Worm (Caenorhabditis elegans): ENCODE data around the gene srd-63.

Gene srd-63

ce11 chrV:16357253-16357652 lies 36.4 kb downstream of the srd-63 start, which contains the start of gene pptr-1:
Gene pptr-1 (plus strand): TSS chrV:16357521.
- TF ChIP-seq nhr-237 (tag; optimal IDR thresholded peaks at IDR 0.05) (no peak), lsy-2 (tag; optimal IDR thresholded peaks at IDR 0.05) (no peak), nhr-28 (tag; optimal IDR thresholded peaks at IDR 0.05) (no peak), sem-2 (GFP tag; optimal IDR thresholded peaks at IDR 0.05) (no peak), bed-3 (GFP tag; optimal IDR thresholded peaks at IDR 0.05) (no peak), ham-2 (GFP tag; optimal IDR thresholded peaks at IDR 0.05) (no peak), drap-1 (GFP tag; optimal IDR thresholded peaks at IDR 0.05) (no peak), blmp-1 (tag; optimal IDR thresholded peaks at IDR 0.05) (peak; percentile 47), elt-3 (tag; optimal IDR thresholded peaks at IDR 0.05) (peak; percentile 5), lin-32 (GFP tag; optimal IDR thresholded peaks at IDR 0.05) (no peak)

- TF ChIP-seq unc-62 (GFP tag; optimal IDR thresholded peaks at IDR 0.05) (no peak), ceh-39 (tag; optimal IDR thresholded peaks at IDR 0.05) (no peak), nhr-237 (tag; optimal IDR thresholded peaks at IDR 0.05) (no peak), zip-8 (tag; optimal IDR thresholded peaks at IDR 0.05) (no peak), sem-2 (GFP tag; optimal IDR thresholded peaks at IDR 0.05) (no peak), hlh-1 (tag; optimal IDR thresholded peaks at IDR 0.05) (no peak), unc-120 (tag; optimal IDR thresholded peaks at IDR 0.05; ENCODE audit: poor library complexity, severe bottlenecking) (no peak), ceh-43 (GFP tag; optimal IDR thresholded peaks at IDR 0.05) (no peak), elt-3 (tag; optimal IDR thresholded peaks at IDR 0.05) (no peak), sptf-1 (tag; optimal IDR thresholded peaks at IDR 0.05) (no peak), pha-4 (tag; optimal IDR thresholded peaks at IDR 0.05) (no peak)
These were observed 36.8 kb downstream of the srd-63 start for ce11 chrV:16356798-16357197.

ce11 chrV:16355941-16356340 lies 37.7 kb downstream of the srd-63 start:
- TF ChIP-seq ces-1 (GFP tag; optimal IDR thresholded peaks at IDR 0.05), result peak; percentile 76
- no peak for TF ChIP-seq nhr-12 (tag; optimal IDR thresholded peaks at IDR 0.05)
- no peak for TF ChIP-seq flh-1 (GFP tag; optimal IDR thresholded peaks at IDR 0.05)
- no peak for TF ChIP-seq bed-3 (GFP tag; optimal IDR thresholded peaks at IDR 0.05)
- TF ChIP-seq nhr-237 (tag; optimal IDR thresholded peaks at IDR 0.05), result peak; percentile 51
- TF ChIP-seq M03D4.4 (tag; optimal IDR thresholded peaks at IDR 0.05), result peak; percentile 8
- no peak for TF ChIP-seq snpc-4 (tag; optimal IDR thresholded peaks at IDR 0.05)
- TF ChIP-seq unc-120 (tag; optimal IDR thresholded peaks at IDR 0.05; ENCODE audit: poor library complexity, severe bottlenecking), result peak; percentile 59
- no peak for TF ChIP-seq nhr-76 (tag; optimal IDR thresholded peaks at IDR 0.05)
- TF ChIP-seq unc-62 (GFP tag; optimal IDR thresholded peaks at IDR 0.05), result peak; percentile 47
- TF ChIP-seq mab-5 (tag; optimal IDR thresholded peaks at IDR 0.05), result no peak
- TF ChIP-seq hlh-1 (tag; optimal IDR thresholded peaks at IDR 0.05), result peak; percentile 22
- TF ChIP-seq mls-2 (tag; optimal IDR thresholded peaks at IDR 0.05), result peak; percentile 77
- TF ChIP-seq ceh-83 (GFP tag; optimal IDR thresholded peaks at IDR 0.05), result no peak
- no peak for TF ChIP-seq unc-39 (tag; optimal IDR thresholded peaks at IDR 0.05)
- TF ChIP-seq elt-3 (tag; optimal IDR thresholded peaks at IDR 0.05), result peak; percentile 58
- peak; percentile 65 for TF ChIP-seq sptf-1 (tag; optimal IDR thresholded peaks at IDR 0.05)
- peak; percentile 49 for TF ChIP-seq ceh-39 (tag; optimal IDR thresholded peaks at IDR 0.05)
- TF ChIP-seq sem-2 (GFP tag; optimal IDR thresholded peaks at IDR 0.05), result no peak
- peak; percentile 37 for TF ChIP-seq drap-1 (GFP tag; optimal IDR thresholded peaks at IDR 0.05)
- no peak for TF ChIP-seq tbx-8 (GFP tag; optimal IDR thresholded peaks at IDR 0.05)
- TF ChIP-seq cnd-1 (tag; optimal IDR thresholded peaks at IDR 0.05), result peak; percentile 33
- peak; percentile 22 for TF ChIP-seq lsy-2 (tag; optimal IDR thresholded peaks at IDR 0.05)
- peak; percentile 55 for TF ChIP-seq ham-2 (GFP tag; optimal IDR thresholded peaks at IDR 0.05)
- peak; percentile 42 for TF ChIP-seq blmp-1 (tag; optimal IDR thresholded peaks at IDR 0.05)
- TF ChIP-seq ceh-43 (GFP tag; optimal IDR thresholded peaks at IDR 0.05), result no peak
- peak; percentile 51 for TF ChIP-seq ztf-11 (tag; optimal IDR thresholded peaks at IDR 0.05)
- TF ChIP-seq nhr-28 (tag; optimal IDR thresholded peaks at IDR 0.05), result no peak
- TF ChIP-seq pha-4 (tag; optimal IDR thresholded peaks at IDR 0.05), result peak; percentile 70
- no peak for TF ChIP-seq lin-32 (GFP tag; optimal IDR thresholded peaks at IDR 0.05)
- peak; percentile 42 for TF ChIP-seq lin-13 (tag; optimal IDR thresholded peaks at IDR 0.05)
- peak; percentile 85 for TF ChIP-seq nhr-2 (tag; optimal IDR thresholded peaks at IDR 0.05)
- TF ChIP-seq elt-1 (tag; optimal IDR thresholded peaks at IDR 0.05; ENCODE audit: borderline replicate concordance, insufficient read depth), result no peak
- no peak for TF ChIP-seq zip-8 (tag; optimal IDR thresholded peaks at IDR 0.05)
- peak; percentile 42 for TF ChIP-seq mep-1 (tag; optimal IDR thresholded peaks at IDR 0.05)

All from whole organism, mixed stage, embryonic.